Fruit fly (Drosophila melanogaster) whole organism, embryonic: Measurements from ENCODE around the gene dbe.

ENCODE experiments used
- Adf1 ChIP-seq: fragments of 200-800 bp; sonication (Bioruptor generic); IDR thresholded peaks from 2 replicates; pipeline ENCODE4 v1.3.6; 2022; ENCODE audit warnings: missing biosample characterization, missing genetic modification characterization
- Bgb ChIP-seq: fragments of 200-800 bp; sonication (Bioruptor generic); IDR thresholded peaks from 2 replicates; pipeline ENCODE4 v1.3.6; 2022; ENCODE audit warnings: missing biosample characterization, missing genetic modification characterization; ENCODE audit not compliant: partially characterized antibody
- CG11398 ChIP-seq: fragments of 200-800 bp; sonication (Bioruptor generic); optimal IDR thresholded peaks from 2 replicates; lab custom pipeline; 2016; ENCODE audit warnings: missing biosample characterization, missing genetic modification characterization
- CG12219 ChIP-seq: fragments of 200-800 bp; sonication (Bioruptor generic); optimal IDR thresholded peaks from 3 replicates; lab custom pipeline; 2018; ENCODE audit warnings: missing biosample characterization, mild to moderate bottlenecking, missing genetic modification characterization
- CG12659 ChIP-seq: fragments of 200-800 bp; sonication (Bioruptor generic); optimal IDR thresholded peaks from 3 replicates; lab custom pipeline; 2017; ENCODE audit warnings: mild to moderate bottlenecking, missing biosample characterization, missing genetic modification reagents, missing genetic modification characterization
- CG14441 ChIP-seq: fragments of 200-800 bp; sonication (Bioruptor generic); IDR thresholded peaks from 2 replicates; pipeline ENCODE4 v1.3.6; 2022; ENCODE audit warnings: missing biosample characterization, missing genetic modification characterization
- CG15514 ChIP-seq: fragments of 200-800 bp; sonication (Bioruptor generic); optimal IDR thresholded peaks from 3 replicates; lab custom pipeline; 2017; ENCODE audit warnings: missing biosample characterization, missing genetic modification characterization, mild to moderate bottlenecking, moderate library complexity, missing genetic modification reagents
- CG1602 ChIP-seq: fragments of 200-800 bp; sonication (Bioruptor generic); optimal IDR thresholded peaks from 3 replicates; lab custom pipeline; 2016; ENCODE audit warnings: missing biosample characterization, missing genetic modification characterization
- CG1603 ChIP-seq: fragments of 200-800 bp; sonication (Bioruptor generic); optimal IDR thresholded peaks from 2 replicates; lab custom pipeline; 2019; ENCODE audit warnings: missing biosample characterization, mild to moderate bottlenecking, missing genetic modification characterization, moderate library complexity
- CG18476 ChIP-seq: fragments of 200-800 bp; sonication (Bioruptor generic); optimal IDR thresholded peaks from 2 replicates; lab custom pipeline; 2016; ENCODE audit warnings: missing biosample characterization, mild to moderate bottlenecking, missing genetic modification characterization
- CG18599 ChIP-seq: fragments of 200-800 bp; sonication (Bioruptor generic); optimal IDR thresholded peaks from 3 replicates; lab custom pipeline; 2017; ENCODE audit warnings: missing biosample characterization, missing genetic modification characterization, mild to moderate bottlenecking, moderate library complexity, missing genetic modification reagents
- CG31365 ChIP-seq: fragments of 200-800 bp; sonication (Bioruptor generic); optimal IDR thresholded peaks from 2 replicates; lab custom pipeline; 2018; ENCODE audit warnings: missing biosample characterization, mild to moderate bottlenecking, missing genetic modification characterization
- CG6765 ChIP-seq: fragments of 200-800 bp; sonication (Bioruptor generic); optimal IDR thresholded peaks from 3 replicates; lab custom pipeline; 2017; ENCODE audit warnings: missing biosample characterization, mild to moderate bottlenecking, missing genetic modification characterization
- CG7786 ChIP-seq: fragments of 200-800 bp; sonication (Bioruptor generic); optimal IDR thresholded peaks from 2 replicates; lab custom pipeline; 2016; ENCODE audit warnings: missing biosample characterization, missing genetic modification characterization
- CG7987 ChIP-seq: fragments of 200-800 bp; sonication (Bioruptor generic); optimal IDR thresholded peaks from 2 replicates; lab custom pipeline; 2018; ENCODE audit warnings: missing biosample characterization, mild to moderate bottlenecking, missing genetic modification characterization, moderate library complexity
- CG8924 ChIP-seq: fragments of 200-800 bp; optimal IDR thresholded peaks from 3 replicates; lab custom pipeline; 2019; ENCODE audit warnings: missing biosample characterization, mild to moderate bottlenecking, missing genetic modification characterization, moderate library complexity
- CG9876 ChIP-seq: fragments of 200-800 bp; sonication (Bioruptor generic); optimal IDR thresholded peaks from 2 replicates; lab custom pipeline; 2016; ENCODE audit warnings: missing biosample characterization, missing genetic modification characterization
- D19B ChIP-seq: fragments of 200-800 bp; sonication (Bioruptor generic); optimal IDR thresholded peaks from 2 replicates; lab custom pipeline; 2017; ENCODE audit warnings: missing biosample characterization, mild to moderate bottlenecking, missing genetic modification characterization
- Dip2 ChIP-seq: fragments of 200-800 bp; sonication (Bioruptor generic); IDR thresholded peaks from 2 replicates; pipeline ENCODE4 v1.3.6; 2022; ENCODE audit warnings: missing biosample characterization, missing genetic modification characterization
- Doc2 ChIP-seq: fragments of 200-800 bp; sonication (Bioruptor generic); IDR thresholded peaks from 2 replicates; pipeline ENCODE4 v1.3.6; 2022; ENCODE audit warnings: missing biosample characterization, missing genetic modification characterization
- HLH3B ChIP-seq: fragments of 200-800 bp; sonication (Bioruptor generic); IDR thresholded peaks from 2 replicates; pipeline ENCODE4 v1.3.6; 2022; ENCODE audit warnings: missing biosample characterization, missing genetic modification characterization
- HmgD ChIP-seq: fragments of 200-800 bp; sonication (Bioruptor generic); optimal IDR thresholded peaks from 3 replicates; lab custom pipeline; 2016; ENCODE audit warnings: missing biosample characterization, missing genetic modification characterization
- Kr ChIP-seq: fragments of 200-800 bp; sonication (Bioruptor generic); optimal IDR thresholded peaks from 2 replicates; lab custom pipeline; 2017; ENCODE audit warnings: missing biosample characterization, mild to moderate bottlenecking, missing genetic modification characterization
- Meics ChIP-seq: fragments of 200-800 bp; sonication (Bioruptor generic); optimal IDR thresholded peaks from 2 replicates; lab custom pipeline; 2017; ENCODE audit warnings: missing biosample characterization, mild to moderate bottlenecking, missing genetic modification characterization
- Mrtf ChIP-seq: fragments of 200-800 bp; sonication (Bioruptor generic); IDR thresholded peaks from 3 replicates; pipeline ENCODE4 v1.3.6; 2022; ENCODE audit warnings: missing biosample characterization, missing genetic modification characterization
- NC2α ChIP-seq: fragments of 200-800 bp; sonication (Bioruptor generic); optimal IDR thresholded peaks from 2 replicates; lab custom pipeline; 2016; ENCODE audit warnings: missing biosample characterization, missing genetic modification characterization
- Usf ChIP-seq: fragments of 200-800 bp; sonication (Bioruptor generic); optimal IDR thresholded peaks from 2 replicates; lab custom pipeline; 2017; ENCODE audit warnings: missing genotype, missing biosample characterization, missing genetic modification characterization
- YL-1 ChIP-seq: fragments of 200-800 bp; sonication (Bioruptor generic); optimal IDR thresholded peaks from 3 replicates; lab custom pipeline; 2017; ENCODE audit warnings: missing biosample characterization, mild to moderate bottlenecking, missing genetic modification characterization
- ab ChIP-seq: fragments of 200-800 bp; sonication (Bioruptor generic); optimal IDR thresholded peaks from 2 replicates; lab custom pipeline; 2016; ENCODE audit warnings: missing biosample characterization, missing genetic modification characterization
- aop ChIP-seq: fragments of 200-800 bp; sonication (Bioruptor generic); IDR thresholded peaks from 2 replicates; pipeline ENCODE4 v1.3.6; 2022; ENCODE audit warnings: missing biosample characterization, missing genetic modification characterization
- ap ChIP-seq: fragments of 200-800 bp; sonication (Bioruptor generic); IDR thresholded peaks from 2 replicates; pipeline ENCODE4 v1.3.6; 2022; ENCODE audit warnings: missing biosample characterization, missing genetic modification characterization
- ase ChIP-seq: fragments of 200-800 bp; sonication (Bioruptor generic); IDR thresholded peaks from 3 replicates; pipeline ENCODE4 v1.3.6; 2022; ENCODE audit warnings: missing biosample characterization, missing genetic modification characterization
- az2 ChIP-seq: fragments of 200-800 bp; sonication (Bioruptor generic); optimal IDR thresholded peaks from 3 replicates; lab custom pipeline; 2016; ENCODE audit warnings: missing biosample characterization, missing genetic modification characterization
- bowl ChIP-seq: fragments of 200-800 bp; sonication (Bioruptor generic); IDR thresholded peaks from 2 replicates; pipeline ENCODE4 v1.3.6; 2022; ENCODE audit warnings: missing biosample characterization, missing genetic modification characterization
- cwo ChIP-seq: fragments of 200-800 bp; sonication (Bioruptor generic); optimal IDR thresholded peaks from 3 replicates; lab custom pipeline; 2017; ENCODE audit warnings: missing biosample characterization, missing genetic modification characterization, mild to moderate bottlenecking, moderate library complexity, missing genetic modification reagents
- exex ChIP-seq: fragments of 200-800 bp; sonication (Bioruptor generic); optimal IDR thresholded peaks from 4 replicates; lab custom pipeline; 2018; ENCODE audit warnings: missing biosample characterization, mild to moderate bottlenecking, missing genetic modification characterization, moderate library complexity
- eyg ChIP-seq: fragments of 200-800 bp; sonication (Bioruptor generic); optimal IDR thresholded peaks from 3 replicates; lab custom pipeline; 2016; ENCODE audit warnings: missing biosample characterization, missing genetic modification characterization
- gfzf ChIP-seq: fragments of 200-800 bp; sonication (Bioruptor generic); optimal IDR thresholded peaks from 2 replicates; lab custom pipeline; 2016; ENCODE audit warnings: missing biosample characterization, mild to moderate bottlenecking, missing genetic modification characterization, moderate library complexity
- ham ChIP-seq: fragments of 200-800 bp; sonication (Bioruptor generic); IDR thresholded peaks from 2 replicates; pipeline ENCODE4 v1.3.6; 2022; ENCODE audit warnings: missing biosample characterization, missing genetic modification characterization
- her ChIP-seq: fragments of 200-800 bp; sonication (Bioruptor generic); optimal IDR thresholded peaks from 2 replicates; lab custom pipeline; 2016; ENCODE audit warnings: missing biosample characterization, missing genetic modification characterization
- oc ChIP-seq: fragments of 200-800 bp; sonication (Bioruptor generic); optimal IDR thresholded peaks from 2 replicates; lab custom pipeline; 2018; ENCODE audit warnings: missing biosample characterization, mild to moderate bottlenecking, missing genetic modification characterization, moderate library complexity
- onecut ChIP-seq: fragments of 200-800 bp; sonication (Bioruptor generic); IDR thresholded peaks from 2 replicates; pipeline ENCODE4 v1.3.6; 2022; ENCODE audit warnings: missing biosample characterization, missing genetic modification characterization
- pzg ChIP-seq: fragments of 200-800 bp; sonication (Bioruptor generic); optimal IDR thresholded peaks from 3 replicates; lab custom pipeline; 2018; ENCODE audit warnings: missing biosample characterization, mild to moderate bottlenecking, missing genetic modification characterization, moderate library complexity
- row ChIP-seq: fragments of 200-800 bp; sonication (Bioruptor generic); IDR thresholded peaks from 3 replicates; pipeline ENCODE4 v1.3.6; 2022; ENCODE audit warnings: missing biosample characterization, missing genetic modification characterization
- salm ChIP-seq: fragments of 200-800 bp; sonication (Bioruptor generic); optimal IDR thresholded peaks from 2 replicates; lab custom pipeline; 2018; ENCODE audit warnings: missing biosample characterization, mild to moderate bottlenecking, missing genetic modification characterization
- so ChIP-seq: fragments of 200-800 bp; sonication (Bioruptor generic); IDR thresholded peaks from 3 replicates; pipeline ENCODE4 v1.3.6; 2022; ENCODE audit warnings: missing biosample characterization, missing genetic modification characterization
- tx ChIP-seq: fragments of 200-800 bp; sonication (Bioruptor generic); optimal IDR thresholded peaks from 2 replicates; lab custom pipeline; 2016; ENCODE audit warnings: missing biosample characterization, missing genetic modification characterization
- vfl ChIP-seq: fragments of 200-800 bp; sonication (Bioruptor generic); optimal IDR thresholded peaks from 2 replicates; lab custom pipeline; 2016; ENCODE audit warnings: missing biosample characterization, missing genetic modification characterization
- wek ChIP-seq: fragments of 200-800 bp; sonication (Bioruptor generic); optimal IDR thresholded peaks from 3 replicates; lab custom pipeline; 2018; ENCODE audit warnings: missing biosample characterization, mild to moderate bottlenecking, missing genetic modification characterization, moderate library complexity
- yki ChIP-seq: fragments of >200 bp; optimal IDR thresholded peaks from 3 replicates; lab custom pipeline; 2018

Gene dbe

DNA sequence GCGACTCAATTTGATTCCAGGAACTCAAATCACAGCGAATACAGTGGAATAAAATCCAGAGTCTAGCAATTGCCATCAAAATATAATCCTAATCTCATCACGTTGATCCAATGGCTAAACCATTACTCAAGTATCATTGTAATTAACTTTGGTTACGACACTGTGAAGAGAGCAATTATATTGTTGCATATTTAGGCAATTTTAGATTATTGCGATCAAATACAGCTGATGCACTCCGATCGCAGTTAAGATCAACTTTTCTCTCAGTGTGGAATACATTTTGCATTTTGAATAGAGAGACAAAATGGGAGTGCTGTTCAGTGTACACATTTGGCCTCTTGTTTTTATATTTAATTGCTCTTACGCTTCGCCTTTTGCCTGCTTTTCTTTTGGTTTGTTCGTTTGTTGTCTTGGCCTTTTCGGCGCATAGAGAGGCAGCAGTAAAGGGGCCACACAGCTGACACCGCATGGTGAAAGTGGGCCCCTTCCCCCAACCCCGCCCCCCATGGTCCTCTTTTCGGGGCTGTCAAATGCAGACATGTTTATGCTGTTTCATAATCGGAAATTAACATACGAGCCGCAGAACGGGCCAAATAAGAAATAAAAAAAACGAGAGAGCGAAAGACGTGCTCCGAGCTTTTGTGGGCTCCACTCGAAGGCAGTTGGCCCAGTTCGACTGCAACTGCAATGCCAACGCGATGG lies 23.3 kb downstream of the dbe start (continued):
- TF ChIP-seq Doc2 (GFP tag; lab: Robert Waterston, UW) (no peak), CG8924 (tag; lab: Kevin White, UChicago) (peak; percentile 50), tx (peak; percentile 33), CG31365 (tag; lab: Kevin White, UChicago) (peak; percentile 43), CG1602 (peak; percentile 38), CG18599 (GFP tag; lab: Kevin White, UChicago) (peak; percentile 64), vfl (GFP tag; lab: Kevin White, UChicago) (no peak), cwo (no peak), CG11398 (GFP tag; lab: Kevin White, UChicago) (peak; percentile 72), wek (peak; percentile 40), Meics (peak; percentile 26), CG12659 (GFP tag; lab: Kevin White, UChicago) (peak; percentile 26), yki (lab: Kevin White, UChicago) (no peak), CG7786 (GFP tag; lab: Kevin White, UChicago) (peak; percentile 60), eyg (GFP tag; lab: Kevin White, UChicago) (peak; percentile 11), Adf1 (no peak), oc (tag; lab: Kevin White, UChicago) (peak; percentile 52), ap (GFP tag; lab: Robert Waterston, UW) (peak; percentile 34), onecut (peak; percentile 20; the same call in 1 of the 2 replicates), pzg (no peak), CG12219 (GFP tag; lab: Kevin White, UChicago) (peak; percentile 68), D19B (GFP tag; lab: Kevin White, UChicago) (no peak)

- peak; percentile 87 for TF ChIP-seq her
- TF ChIP-seq HLH3B (GFP tag; lab: Robert Waterston, UW): peak; percentile 90
- TF ChIP-seq exex (tag; lab: Kevin White, UChicago): peak; percentile 64
- TF ChIP-seq CG15514 (GFP tag; lab: Kevin White, UChicago): peak; percentile 77
- peak; percentile 33 for TF ChIP-seq Usf (GFP tag; lab: Kevin White, UChicago)
- TF ChIP-seq Kr: no peak
- TF ChIP-seq so (GFP tag; lab: Robert Waterston, UW): peak; percentile 91
- TF ChIP-seq Dip2 (GFP tag; lab: Robert Waterston, UW): no peak
- peak; percentile 52 for TF ChIP-seq CG7987 (GFP tag; lab: Kevin White, UChicago)
- TF ChIP-seq YL-1: peak; percentile 62
- TF ChIP-seq ase (GFP tag; lab: Robert Waterston, UW): peak; percentile 91
- peak; percentile 58 for TF ChIP-seq ab (GFP tag; lab: Kevin White, UChicago)
- peak; percentile 66 for TF ChIP-seq NC2α (GFP tag; lab: Kevin White, UChicago)
- peak; percentile 49; the same call in 1 of the 2 replicates for TF ChIP-seq ham (GFP tag; lab: Robert Waterston, UW)
- peak; percentile 72 for TF ChIP-seq CG9876 (GFP tag; lab: Kevin White, UChicago)
- TF ChIP-seq CG18476 (GFP tag; lab: Kevin White, UChicago): peak; percentile 66
- TF ChIP-seq CG6765 (GFP tag; lab: Kevin White, UChicago): peak; percentile 83
- TF ChIP-seq Bgb (GFP tag; lab: Robert Waterston, UW): no peak
- TF ChIP-seq row: peak; percentile 93
- TF ChIP-seq az2: peak; percentile 86
- peak; percentile 59 for TF ChIP-seq salm (tag; lab: Kevin White, UChicago)
- peak; percentile 91 for TF ChIP-seq Mrtf (GFP tag; lab: Robert Waterston, UW)
- no peak for TF ChIP-seq gfzf (GFP tag; lab: Kevin White, UChicago)
- TF ChIP-seq bowl (GFP tag; lab: Robert Waterston, UW): peak; percentile 66; the same call in 1 of the 2 replicates
- TF ChIP-seq aop (GFP tag; lab: Robert Waterston, UW): peak; percentile 67; the same call in 1 of the 2 replicates
- TF ChIP-seq HmgD (GFP tag; lab: Kevin White, UChicago): peak; percentile 17
- TF ChIP-seq CG14441 (GFP tag; lab: Robert Waterston, UW): peak; percentile 89
- TF ChIP-seq CG1603 (tag; lab: Kevin White, UChicago): peak; percentile 94
Measured at dm6 chr2L:845341-846004, 24.2 kb downstream of the dbe start.
